Worm (Caenorhabditis elegans) whole organism, midembryonic: ENCODE measurements around the gene aakg-1.

ENCODE experiments used
- cog-1 ChIP-seq: sonication (generic microtip); optimal IDR thresholded peaks from 2 replicates; lab custom pipeline; 2016; ENCODE audit warnings: missing genetic modification characterization, missing compliant biosample characterization
- flt-1 ChIP-seq: fragments of 200-800 bp; sonication (Bioruptor generic); IDR thresholded peaks from 2 replicates; pipeline ENCODE4 v1.3.6; 2022; ENCODE audit warnings: missing genetic modification characterization, missing compliant biosample characterization
- med-1 ChIP-seq: sonication (generic microtip); optimal IDR thresholded peaks from 2 replicates; lab custom pipeline; 2017; ENCODE audit warnings: missing genetic modification characterization, mild to moderate bottlenecking, missing compliant biosample characterization, antibody characterized with exemption, missing genetic modification reagents; ENCODE audit not compliant: insufficient read depth
- ref-1 ChIP-seq: fragments of 200-800 bp; sonication (Bioruptor generic); conservative IDR thresholded peaks from 2 replicates; pipeline ENCODE4 v1.3.6; 2022; ENCODE audit warnings: missing genetic modification reagents, missing genetic modification characterization, missing compliant biosample characterization
- tab-1 ChIP-seq: fragments of 200-800 bp; sonication (Bioruptor generic); IDR thresholded peaks from 2 replicates; pipeline ENCODE4 v1.3.6; 2022; ENCODE audit warnings: missing genetic modification characterization, missing compliant biosample characterization
- ztf-23 ChIP-seq: fragments of 200-800 bp; sonication (Bioruptor generic); IDR thresholded peaks from 2 replicates; pipeline ENCODE4 v1.3.6; 2022; ENCODE audit warnings: missing genetic modification reagents, missing genetic modification characterization, missing compliant biosample characterization
- ztf-29 ChIP-seq: fragments of 200-800 bp; sonication (Bioruptor generic); IDR thresholded peaks from 2 replicates; pipeline ENCODE4 v1.3.6; 2022; ENCODE audit warnings: missing genetic modification reagents, missing genetic modification characterization, missing compliant biosample characterization

ce11 chrIII:12606175-12606574, 31.0 kb upstream of the aakg-1 start:
- TF ChIP-seq med-1 (GFP tag; lab: Kevin White, UChicago) = no peak
- TF ChIP-seq ztf-29 (GFP tag; lab: Robert Waterston, UW) = no peak
- no peak for TF ChIP-seq tab-1 (GFP tag; lab: Robert Waterston, UW)
- TF ChIP-seq flt-1 (GFP tag; lab: Robert Waterston, UW) = no peak
- TF ChIP-seq cog-1 (tag; lab: Kevin White, UChicago) = no peak
- no peak for TF ChIP-seq ref-1
- TF ChIP-seq ztf-23 (GFP tag; lab: Robert Waterston, UW) = no peak
